Worm (Caenorhabditis elegans): Measurements from ENCODE around the gene hsp-1.
A peak's percentile ranks its signal among the peaks of the same experiment; 100 is the strongest.

Gene hsp-1

ce11 chrIV:17284099-17284498 is 5.3 kb downstream of the hsp-1 start, which contains the start of gene nra-1:
TSS of gene nra-1 (minus strand) at chrIV:17284199.
- TF ChIP-seq fkh-10 (GFP tag; optimal IDR thresholded peaks at IDR 0.05): no peak
- TF ChIP-seq elt-3 (tag; optimal IDR thresholded peaks at IDR 0.05): no peak
- TF ChIP-seq fkh-2 (tag; optimal IDR thresholded peaks at IDR 0.05): no peak
- TF ChIP-seq ztf-4 (tag; optimal IDR thresholded peaks at IDR 0.05): no peak
- no peak for TF ChIP-seq nhr-11 (tag; optimal IDR thresholded peaks at IDR 0.05)
- no peak for TF ChIP-seq fos-1 (tag; optimal IDR thresholded peaks at IDR 0.05)

- no peak for TF ChIP-seq pha-4 (tag; optimal IDR thresholded peaks at IDR 0.05)
- TF ChIP-seq sea-2 (GFP tag; optimal IDR thresholded peaks at IDR 0.05): no peak
- TF ChIP-seq nfya-1 (tag; optimal IDR thresholded peaks at IDR 0.05; ENCODE audit: insufficient read depth): peak; percentile 49
- peak; percentile 35 for TF ChIP-seq lin-39 (tag; optimal IDR thresholded peaks at IDR 0.05)
- no peak for TF ChIP-seq nhr-11 (tag; optimal IDR thresholded peaks at IDR 0.05)
- TF ChIP-seq fkh-10 (GFP tag; optimal IDR thresholded peaks at IDR 0.05): peak; percentile 33
- TF ChIP-seq snpc-4 (tag; optimal IDR thresholded peaks at IDR 0.05): peak; percentile 29
Observed at ce11 chrIV:17285263-17285662, 6.5 kb downstream of the hsp-1 start.

- no peak for TF ChIP-seq egl-27 (tag; optimal IDR thresholded peaks at IDR 0.05)
- peak; percentile 13 for TF ChIP-seq egl-5 (tag; optimal IDR thresholded peaks at IDR 0.05)
- TF ChIP-seq mdl-1 (tag; optimal IDR thresholded peaks at IDR 0.05): no peak
- no peak for TF ChIP-seq lin-39 (tag; optimal IDR thresholded peaks at IDR 0.05)
- TF ChIP-seq unc-39 (tag; optimal IDR thresholded peaks at IDR 0.05): no peak
- no peak for TF ChIP-seq unc-62 (GFP tag; optimal IDR thresholded peaks at IDR 0.05)
- TF ChIP-seq tbx-2 (tag; optimal IDR thresholded peaks at IDR 0.05): no peak
- TF ChIP-seq snpc-4 (tag; optimal IDR thresholded peaks at IDR 0.05): no peak
- peak; percentile 3 for TF ChIP-seq elt-2 (tag; optimal IDR thresholded peaks at IDR 0.05)
- no peak for TF ChIP-seq hmg-11 (tag; optimal IDR thresholded peaks at IDR 0.05)
- no peak for TF ChIP-seq nfya-1 (tag; optimal IDR thresholded peaks at IDR 0.05; ENCODE audit: insufficient read depth)
Observed at ce11 chrIV:17287908-17288675, 9.3 kb downstream of the hsp-1 start, which contains the start of gene zipt-7.1. TSS of gene zipt-7.1 (minus strand) at chrIV:17288139.

ce11 chrIV:17291629-17292199 is 13.0 kb downstream of the hsp-1 start, which contains the start of the genes T28F3.11 and slc-17.4:
TSS of gene T28F3.11 (minus strand) at chrIV:17291679.
TSS of gene slc-17.4 (minus strand) at chrIV:17291733.
- no peak for TF ChIP-seq pqm-1 (tag; optimal IDR thresholded peaks at IDR 0.05)
- TF ChIP-seq elt-1 (tag; optimal IDR thresholded peaks at IDR 0.05): no peak
- TF ChIP-seq nfya-1 (tag; optimal IDR thresholded peaks at IDR 0.05; ENCODE audit: insufficient read depth): no peak
- no peak for TF ChIP-seq ceh-82 (tag; optimal IDR thresholded peaks at IDR 0.05)
- no peak for TF ChIP-seq nhr-237 (tag; optimal IDR thresholded peaks at IDR 0.05)
- no peak for TF ChIP-seq mml-1 (tag; optimal IDR thresholded peaks at IDR 0.05)

ce11 chrIV:17292350-17292749 is 13.6 kb downstream of the hsp-1 start:
- TF ChIP-seq tbx-2 (tag; optimal IDR thresholded peaks at IDR 0.05): no peak
- peak; percentile 72 for TF ChIP-seq pqm-1 (tag; optimal IDR thresholded peaks at IDR 0.05)
- no peak for TF ChIP-seq nfya-1 (tag; optimal IDR thresholded peaks at IDR 0.05; ENCODE audit: insufficient read depth)
- TF ChIP-seq elt-2 (tag; optimal IDR thresholded peaks at IDR 0.05): peak; percentile 59
- no peak for TF ChIP-seq nhr-11 (tag; optimal IDR thresholded peaks at IDR 0.05)
- TF ChIP-seq zag-1 (tag; optimal IDR thresholded peaks at IDR 0.05): no peak
- no peak for TF ChIP-seq ceh-28 (tag; optimal IDR thresholded peaks at IDR 0.05)
- TF ChIP-seq ztf-4 (tag; optimal IDR thresholded peaks at IDR 0.05): no peak

- TF ChIP-seq elt-3 (tag; optimal IDR thresholded peaks at IDR 0.05): no peak
- TF ChIP-seq pqm-1 (tag; optimal IDR thresholded peaks at IDR 0.05): peak; percentile 55
- peak; percentile 59 for TF ChIP-seq elt-2 (tag; optimal IDR thresholded peaks at IDR 0.05)
Observed at ce11 chrIV:17293068-17293467, 14.3 kb downstream of the hsp-1 start.

- TF ChIP-seq nhr-11 (tag; optimal IDR thresholded peaks at IDR 0.05) (no peak), elt-1 (tag; optimal IDR thresholded peaks at IDR 0.05) (no peak), lin-39 (tag; optimal IDR thresholded peaks at IDR 0.05) (peak; percentile 72), unc-62 (GFP tag; optimal IDR thresholded peaks at IDR 0.05) (no peak), mml-1 (tag; optimal IDR thresholded peaks at IDR 0.05) (no peak), nhr-23 (tag; optimal IDR thresholded peaks at IDR 0.05) (no peak), hmg-11 (tag; optimal IDR thresholded peaks at IDR 0.05) (peak; percentile 40), fos-1 (tag; optimal IDR thresholded peaks at IDR 0.05) (no peak), sea-2 (GFP tag; optimal IDR thresholded peaks at IDR 0.05) (no peak), elt-3 (tag; optimal IDR thresholded peaks at IDR 0.05) (no peak), lin-15B (tag; optimal IDR thresholded peaks at IDR 0.05) (peak; percentile 32), egl-5 (tag; optimal IDR thresholded peaks at IDR 0.05) (peak; percentile 71)
Observed at ce11 chrIV:17293679-17294078, 14.9 kb downstream of the hsp-1 start.
